Worm (Caenorhabditis elegans) whole organism, L4/young adult: ENCODE measurements around the gene btb-19.

Source experiments
- W03F9.2 ChIP-seq: fragments of 150-350 bp; optimal IDR thresholded peaks from 2 replicates; lab custom pipeline; 2014; ENCODE audit warnings: missing biosample characterization, missing genetic modification characterization
- dao-5 ChIP-seq: sonication (generic microtip); optimal IDR thresholded peaks from 2 replicates; lab custom pipeline; 2016; ENCODE audit warnings: missing genotype, missing genetic modification characterization, moderate library complexity, missing compliant biosample characterization
- him-1 ChIP-seq: sonication (generic microtip); optimal IDR thresholded peaks from 2 replicates; lab custom pipeline; 2016; ENCODE audit warnings: missing genotype, missing genetic modification reagents, missing genetic modification characterization, missing compliant biosample characterization

- no peak for TF ChIP-seq him-1 (tag; lab: Kevin White, UChicago)
- no peak for TF ChIP-seq W03F9.2
- no peak for TF ChIP-seq dao-5
Measured at ce11 chrII:14494014-14494413, 27.9 kb downstream of the btb-19 start.
